Fruit fly (Drosophila melanogaster): ENCODE results near the gene Jhbp1.

dm6 chr3R:5014689-5015088 is 49.4 kb downstream of the Jhbp1 start:
- TF ChIP-seq CG10631 (GFP tag; optimal IDR thresholded peaks at IDR 0.05) = no peak
- no peak for TF ChIP-seq CG11902 (GFP tag; optimal IDR thresholded peaks at IDR 0.05)
- no peak for TF ChIP-seq ss (GFP tag; optimal IDR thresholded peaks at IDR 0.05)
- no peak for TF ChIP-seq OdsH (GFP tag; optimal IDR thresholded peaks at IDR 0.05)
- TF ChIP-seq Lpt (GFP tag; optimal IDR thresholded peaks at IDR 0.05) = no peak
- no peak for TF ChIP-seq Sox102F (GFP tag; optimal IDR thresholded peaks at IDR 0.05)

Measured in whole organism, prepupa.